Fruit fly (Drosophila melanogaster) whole organism, prepupa: ENCODE data around the gene CG1622.

Experiments used
- CG10669 ChIP-seq: fragments of 200-800 bp; sonication (Bioruptor generic); optimal IDR thresholded peaks from 3 replicates; lab custom pipeline; 2018; ENCODE audit warnings: missing biosample characterization, mild to moderate bottlenecking, missing genetic modification characterization, moderate library complexity
- CG11294 ChIP-seq: fragments of 200-800 bp; sonication (Bioruptor generic); IDR thresholded peaks from 2 replicates; pipeline ENCODE4 v1.3.6; 2022; ENCODE audit warnings: missing biosample characterization, missing genetic modification characterization
- CG11762 ChIP-seq: fragments of 200-800 bp; sonication (Bioruptor generic); optimal IDR thresholded peaks from 3 replicates; lab custom pipeline; 2016; ENCODE audit warnings: missing biosample characterization, missing genetic modification characterization; ENCODE audit not compliant: insufficient read depth
- CG11902 ChIP-seq: fragments of 200-800 bp; sonication (Bioruptor generic); optimal IDR thresholded peaks from 3 replicates; lab custom pipeline; 2016; ENCODE audit warnings: missing biosample characterization, missing genetic modification characterization
- CG15336 ChIP-seq: fragments of 200-800 bp; sonication (Bioruptor generic); IDR thresholded peaks from 2 replicates; pipeline ENCODE4 v1.3.6; 2022; ENCODE audit warnings: missing biosample characterization, missing genetic modification characterization
- CG1621 ChIP-seq: fragments of 200-800 bp; sonication (Bioruptor generic); optimal IDR thresholded peaks from 3 replicates; lab custom pipeline; 2018; ENCODE audit warnings: missing biosample characterization, mild to moderate bottlenecking, missing genetic modification characterization
- CG16779 ChIP-seq: fragments of 200-800 bp; sonication (Bioruptor generic); optimal IDR thresholded peaks from 3 replicates; lab custom pipeline; 2017; ENCODE audit warnings: missing biosample characterization, mild to moderate bottlenecking, missing genetic modification characterization
- CG31627 ChIP-seq: fragments of 200-800 bp; sonication (Bioruptor generic); optimal IDR thresholded peaks from 3 replicates; lab custom pipeline; 2016; ENCODE audit warnings: missing biosample characterization, missing genetic modification characterization
- CG32006 ChIP-seq: fragments of 200-800 bp; sonication (Bioruptor generic); optimal IDR thresholded peaks from 3 replicates; lab custom pipeline; 2017; ENCODE audit warnings: missing biosample characterization, mild to moderate bottlenecking, missing genetic modification characterization
- CG34406 ChIP-seq: fragments of 200-800 bp; sonication (Bioruptor generic); optimal IDR thresholded peaks from 3 replicates; lab custom pipeline; 2016; ENCODE audit warnings: missing biosample characterization, missing genetic modification characterization
- CG6792 ChIP-seq: fragments of 200-800 bp; sonication (Bioruptor generic); optimal IDR thresholded peaks from 3 replicates; lab custom pipeline; 2016; ENCODE audit warnings: missing biosample characterization, missing genetic modification characterization
- CG6808 ChIP-seq: fragments of 200-800 bp; sonication (Bioruptor generic); optimal IDR thresholded peaks from 3 replicates; lab custom pipeline; 2017; ENCODE audit warnings: missing biosample characterization, missing genetic modification characterization, mild to moderate bottlenecking, moderate library complexity, missing genetic modification reagents
- CG6854 ChIP-seq: fragments of 200-800 bp; sonication (Bioruptor generic); optimal IDR thresholded peaks from 2 replicates; lab custom pipeline; 2017; ENCODE audit warnings: missing biosample characterization, mild to moderate bottlenecking, missing genetic modification characterization
- CG7368 ChIP-seq: fragments of 200-800 bp; sonication (Bioruptor generic); optimal IDR thresholded peaks from 3 replicates; lab custom pipeline; 2016; ENCODE audit warnings: missing biosample characterization, missing genetic modification characterization
- CG8319 ChIP-seq: fragments of 200-800 bp; sonication (Bioruptor generic); optimal IDR thresholded peaks from 3 replicates; lab custom pipeline; 2016; ENCODE audit warnings: missing biosample characterization, missing genetic modification characterization
- CG8632 ChIP-seq: fragments of 200-800 bp; sonication (Bioruptor generic); optimal IDR thresholded peaks from 3 replicates; lab custom pipeline; 2016; ENCODE audit warnings: missing biosample characterization, missing genetic modification characterization
- CG9139 ChIP-seq: fragments of 200-800 bp; sonication (Bioruptor generic); optimal IDR thresholded peaks from 3 replicates; lab custom pipeline; 2017; ENCODE audit warnings: missing biosample characterization, mild to moderate bottlenecking, missing genetic modification characterization
- Eip75B ChIP-seq: fragments of 200-800 bp; sonication (Bioruptor generic); optimal IDR thresholded peaks from 3 replicates; lab custom pipeline; 2016; ENCODE audit warnings: missing biosample characterization, missing genetic modification characterization
- Eip78C ChIP-seq: fragments of 200-800 bp; sonication (Bioruptor generic); peaks from one replicate; lab custom pipeline; 2016; ENCODE audit warnings: missing biosample characterization, missing genetic modification characterization
- Ets21C ChIP-seq: fragments of 200-800 bp; sonication (Bioruptor generic); optimal IDR thresholded peaks from 3 replicates; lab custom pipeline; 2016; ENCODE audit warnings: missing biosample characterization, missing genetic modification characterization
- Gug ChIP-seq: fragments of 200-800 bp; sonication (Bioruptor generic); IDR thresholded peaks from 2 replicates; pipeline ENCODE4 v1.3.6; 2022; ENCODE audit warnings: missing biosample characterization, missing genetic modification characterization
- Hr38 ChIP-seq: sonication (Bioruptor generic); optimal IDR thresholded peaks from 2 replicates; lab custom pipeline; 2016; ENCODE audit warnings: missing biosample characterization, missing genetic modification characterization
- Hr39 ChIP-seq: fragments of 200-800 bp; sonication (Bioruptor generic); optimal IDR thresholded peaks from 2 replicates; lab custom pipeline; 2016; ENCODE audit warnings: missing biosample characterization, missing genetic modification characterization
- Lpt ChIP-seq: fragments of 200-800 bp; sonication (Bioruptor generic); optimal IDR thresholded peaks from 3 replicates; lab custom pipeline; 2016; ENCODE audit warnings: missing biosample characterization, missing genetic modification characterization
- Met ChIP-seq: fragments of 200-800 bp; sonication (Bioruptor generic); optimal IDR thresholded peaks from 3 replicates; lab custom pipeline; 2016; ENCODE audit warnings: missing biosample characterization, missing genetic modification characterization
- OdsH ChIP-seq: fragments of 200-800 bp; sonication (Bioruptor generic); optimal IDR thresholded peaks from 3 replicates; lab custom pipeline; 2016; ENCODE audit warnings: missing biosample characterization, missing genetic modification characterization
- Smox ChIP-seq: fragments of 200-800 bp; sonication (Bioruptor generic); optimal IDR thresholded peaks from 3 replicates; lab custom pipeline; 2016; ENCODE audit warnings: missing biosample characterization, missing genetic modification characterization
- Sox14 ChIP-seq: fragments of 200-800 bp; sonication (Bioruptor generic); optimal IDR thresholded peaks from 3 replicates; lab custom pipeline; 2016; ENCODE audit warnings: missing biosample characterization, missing genetic modification characterization
- Sox15 ChIP-seq: fragments of 200-800 bp; sonication (Bioruptor generic); optimal IDR thresholded peaks from 3 replicates; lab custom pipeline; 2016; ENCODE audit warnings: missing biosample characterization, missing genetic modification characterization
- achi ChIP-seq: fragments of 200-800 bp; sonication (Bioruptor generic); optimal IDR thresholded peaks from 3 replicates; lab custom pipeline; 2016; ENCODE audit warnings: missing biosample characterization, missing genetic modification characterization
- cyc ChIP-seq: fragments of 200-800 bp; sonication (Bioruptor generic); optimal IDR thresholded peaks from 3 replicates; lab custom pipeline; 2016; ENCODE audit warnings: missing biosample characterization, missing genetic modification characterization
- dac ChIP-seq: fragments of 200-800 bp; sonication (Bioruptor generic); optimal IDR thresholded peaks from 2 replicates; lab custom pipeline; 2017; ENCODE audit warnings: missing biosample characterization, mild to moderate bottlenecking, missing genetic modification characterization
- esn ChIP-seq: fragments of 200-800 bp; sonication (Bioruptor generic); optimal IDR thresholded peaks from 2 replicates; lab custom pipeline; 2016; ENCODE audit warnings: missing biosample characterization, mild to moderate bottlenecking, missing genetic modification characterization, moderate library complexity
- fd59A ChIP-seq: fragments of 200-800 bp; sonication (Bioruptor generic); optimal IDR thresholded peaks from 2 replicates; lab custom pipeline; 2017; ENCODE audit warnings: missing biosample characterization, mild to moderate bottlenecking, missing genetic modification characterization, missing genetic modification reagents
- fd85E ChIP-seq: fragments of 200-800 bp; sonication (Bioruptor generic); optimal IDR thresholded peaks from 3 replicates; lab custom pipeline; 2016; ENCODE audit warnings: missing biosample characterization, missing genetic modification characterization
- fkh ChIP-seq: fragments of 200-800 bp; sonication (Bioruptor generic); optimal IDR thresholded peaks from 3 replicates; lab custom pipeline; 2017; ENCODE audit warnings: missing biosample characterization, mild to moderate bottlenecking, missing genetic modification characterization, moderate library complexity
- lz ChIP-seq: fragments of 200-800 bp; sonication (Bioruptor generic); optimal IDR thresholded peaks from 3 replicates; lab custom pipeline; 2016; ENCODE audit warnings: missing biosample characterization, missing genetic modification characterization
- net ChIP-seq: fragments of 200-800 bp; sonication (Bioruptor generic); optimal IDR thresholded peaks from 3 replicates; lab custom pipeline; 2016; ENCODE audit warnings: missing biosample characterization, missing genetic modification characterization
- pdm3 ChIP-seq: fragments of 200-800 bp; sonication (Bioruptor generic); optimal IDR thresholded peaks from 3 replicates; lab custom pipeline; 2016; ENCODE audit warnings: missing biosample characterization, missing genetic modification characterization
- salr ChIP-seq, 2 experiments: fragments of 200-800 bp; sonication (Bioruptor generic); optimal IDR thresholded peaks; 3 replicates each; lab custom pipeline; 2016 to 2018; ENCODE audit warnings: missing biosample characterization in 2 of 2, missing genetic modification characterization in 2 of 2, mild to moderate bottlenecking in 1 of 2
- spab ChIP-seq: fragments of 200-800 bp; sonication (Bioruptor generic); optimal IDR thresholded peaks from 2 replicates; lab custom pipeline; 2017; ENCODE audit warnings: missing biosample characterization, mild to moderate bottlenecking, missing genetic modification characterization, missing genetic modification reagents
- ss ChIP-seq, 2 experiments: fragments of 200-800 bp; sonication (Bioruptor generic); optimal IDR thresholded peaks; 2 replicates in 1 of 2; 3 replicates in 1 of 2; lab custom pipeline; 2017 to 2018; ENCODE audit warnings: mild to moderate bottlenecking in 2 of 2, missing biosample characterization in 2 of 2, missing genetic modification characterization in 2 of 2, moderate library complexity in 1 of 2
- svp ChIP-seq: fragments of 200-800 bp; sonication (Bioruptor generic); peaks from one replicate; lab custom pipeline; 2016; ENCODE audit warnings: missing biosample characterization, missing genetic modification characterization
- topi ChIP-seq: fragments of 200-800 bp; sonication (Bioruptor generic); optimal IDR thresholded peaks from 3 replicates; lab custom pipeline; 2016; ENCODE audit warnings: missing biosample characterization, missing genetic modification characterization
- vri ChIP-seq: fragments of 200-800 bp; sonication (Bioruptor generic); optimal IDR thresholded peaks from 3 replicates; lab custom pipeline; 2016; ENCODE audit warnings: missing biosample characterization, mild to moderate bottlenecking, missing genetic modification characterization

Gene CG1622

dm6 chrX:13337454-13337853, 40.6 kb downstream of the CG1622 start, which contains the start of gene RpS15Aa (continued):
- TF ChIP-seq CG8632 (GFP tag; lab: Kevin White, UChicago) (peak; percentile 25), CG32006 (GFP tag; lab: Kevin White, UChicago) (peak; percentile 14), dac (GFP tag; lab: Kevin White, UChicago) (no peak), CG34406 (GFP tag; lab: Kevin White, UChicago) (peak; percentile 42), achi (GFP tag; lab: Kevin White, UChicago) (peak; percentile 37), CG6792 (GFP tag; lab: Kevin White, UChicago) (peak; percentile 25), CG11762 (GFP tag; lab: Kevin White, UChicago) (peak; percentile 33), Eip75B (GFP tag; lab: Kevin White, UChicago) (peak; percentile 10), cyc (peak; percentile 76), CG1621 (tag; lab: Kevin White, UChicago) (peak; percentile 56), pdm3 (GFP tag; lab: Kevin White, UChicago) (peak; percentile 26), ss (GFP tag; optimal IDR thresholded peaks at IDR 0.05; lab: Kevin White, UChicago) (peak; percentile 51 to 75), CG11902 (GFP tag; lab: Kevin White, UChicago) (peak; percentile 6), Smox (GFP tag; lab: Kevin White, UChicago) (peak; percentile 52), spab (no peak), fd59A (GFP tag; lab: Kevin White, UChicago) (peak; percentile 7), Gug (GFP tag; lab: Robert Waterston, UW) (no peak), CG8319 (GFP tag; lab: Kevin White, UChicago) (peak; percentile 39), CG9139 (GFP tag; lab: Kevin White, UChicago) (peak; percentile 71), Ets21C (GFP tag; lab: Kevin White, UChicago) (peak; percentile 36), CG16779 (tag; lab: Kevin White, UChicago) (peak; percentile 48), Hr38 (GFP tag; lab: Kevin White, UChicago) (no peak)
- TF ChIP-seq, all 60 proteins: peak for 46

- TF ChIP-seq pdm3 (GFP tag; lab: Kevin White, UChicago) (no peak), dac (GFP tag; lab: Kevin White, UChicago) (no peak), achi (GFP tag; lab: Kevin White, UChicago) (no peak), fkh (GFP tag; lab: Kevin White, UChicago) (peak; percentile 28), svp (no peak), Eip78C (GFP tag; lab: Kevin White, UChicago) (peak; percentile 11), salr (GFP tag; optimal IDR thresholded peaks at IDR 0.05; lab: Kevin White, UChicago) (no peak), Sox15 (GFP tag; lab: Kevin White, UChicago) (no peak), OdsH (GFP tag; lab: Kevin White, UChicago) (no peak), topi (no peak), CG11294 (GFP tag; lab: Robert Waterston, UW) (no peak)
Observed at dm6 chrX:13338113-13338512, 41.2 kb downstream of the CG1622 start, which contains the start of gene CG15747. Gene CG15747 (plus strand): TSS chrX:13338318.

dm6 chrX:13345327-13345726, 48.4 kb downstream of the CG1622 start:
- TF ChIP-seq Hr38 (GFP tag; lab: Kevin White, UChicago) = no peak
- no peak for TF ChIP-seq Sox14 (GFP tag; lab: Kevin White, UChicago)
- no peak for TF ChIP-seq CG31627 (GFP tag; lab: Kevin White, UChicago)
- TF ChIP-seq net (GFP tag; lab: Kevin White, UChicago) = no peak
- TF ChIP-seq dac (GFP tag; lab: Kevin White, UChicago) = no peak
- TF ChIP-seq CG32006 (GFP tag; lab: Kevin White, UChicago) = peak; percentile 60
- TF ChIP-seq CG10669 (GFP tag; lab: Kevin White, UChicago) = peak; percentile 20
- peak; percentile 13 for TF ChIP-seq CG8632 (GFP tag; lab: Kevin White, UChicago)
- no peak for TF ChIP-seq CG7368 (GFP tag; lab: Kevin White, UChicago)
- no peak for TF ChIP-seq cyc
- no peak for TF ChIP-seq Eip75B (GFP tag; lab: Kevin White, UChicago)
- TF ChIP-seq CG6808 (GFP tag; lab: Kevin White, UChicago) = peak; percentile 43
- no peak for TF ChIP-seq salr (GFP tag; optimal IDR thresholded peaks at IDR 0.05; lab: Kevin White, UChicago)
- TF ChIP-seq Ets21C (GFP tag; lab: Kevin White, UChicago) = no peak
- TF ChIP-seq CG11902 (GFP tag; lab: Kevin White, UChicago) = no peak
- no peak for TF ChIP-seq CG11762 (GFP tag; lab: Kevin White, UChicago)
- no peak for TF ChIP-seq fd59A (GFP tag; lab: Kevin White, UChicago)
- TF ChIP-seq vri (GFP tag; lab: Kevin White, UChicago) = no peak
- TF ChIP-seq CG8319 (GFP tag; lab: Kevin White, UChicago) = no peak
- no peak for TF ChIP-seq fd85E (GFP tag; lab: Kevin White, UChicago)
- no peak for TF ChIP-seq topi
- peak; percentile 45 to 65 for TF ChIP-seq ss (GFP tag; optimal IDR thresholded peaks at IDR 0.05; lab: Kevin White, UChicago)
- TF ChIP-seq Hr39 (GFP tag; lab: Kevin White, UChicago) = no peak
- TF ChIP-seq esn = no peak
- no peak for TF ChIP-seq Lpt
- TF ChIP-seq Sox15 (GFP tag; lab: Kevin White, UChicago) = no peak
- no peak for TF ChIP-seq CG6854 (GFP tag; lab: Kevin White, UChicago)
- no peak for TF ChIP-seq lz
- TF ChIP-seq CG15336 = peak; percentile 36; the same call in 1 of the 2 replicates
- no peak for TF ChIP-seq Met (GFP tag; lab: Kevin White, UChicago)
